Worm (Caenorhabditis elegans) whole organism, young adult: Measurements from ENCODE around the gene clik-2.

Experiments
- F55B11.4 ChIP-seq: sonication (generic microtip); optimal IDR thresholded peaks from 2 replicates; lab custom pipeline; 2016; ENCODE audit warnings: missing compliant biosample characterization, missing genetic modification characterization, borderline replicate concordance; ENCODE audit not compliant: insufficient read depth
- Y95B8A.8 ChIP-seq: fragments of 200-800 bp; sonication (Bioruptor generic); IDR thresholded peaks from 2 replicates; pipeline ENCODE4 v1.3.6; 2022; ENCODE audit warnings: missing genetic modification reagents, missing genetic modification characterization, missing compliant biosample characterization
- ZK185.1 ChIP-seq: sonication (generic microtip); optimal IDR thresholded peaks from 2 replicates; lab custom pipeline; 2016; ENCODE audit warnings: mild to moderate bottlenecking, missing genetic modification characterization, missing compliant biosample characterization; ENCODE audit not compliant: poor library complexity, severe bottlenecking
- egl-44 ChIP-seq: fragments of 200-800 bp; sonication (Bioruptor generic); IDR thresholded peaks from 2 replicates; pipeline ENCODE4 v1.3.6; 2022; ENCODE audit warnings: missing genetic modification reagents, missing genetic modification characterization, missing compliant biosample characterization
- gei-17 ChIP-seq: fragments of 200-800 bp; sonication (Bioruptor generic); optimal IDR thresholded peaks from 2 replicates; lab custom pipeline; 2018; ENCODE audit warnings: mild to moderate bottlenecking, missing genetic modification characterization, missing compliant biosample characterization
- nhr-27 ChIP-seq: fragments of 200-800 bp; sonication (Bioruptor generic); optimal IDR thresholded peaks from 2 replicates; lab custom pipeline; 2018; ENCODE audit warnings: mild to moderate bottlenecking, missing genetic modification characterization, moderate library complexity, missing compliant biosample characterization
- pha-4 ChIP-seq: fragments of 150-350 bp; sonication (generic microtip); optimal IDR thresholded peaks from 2 replicates; lab custom pipeline; 2014; ENCODE audit warnings: missing biosample characterization, missing genetic modification reagents, missing genetic modification characterization

DNA sequence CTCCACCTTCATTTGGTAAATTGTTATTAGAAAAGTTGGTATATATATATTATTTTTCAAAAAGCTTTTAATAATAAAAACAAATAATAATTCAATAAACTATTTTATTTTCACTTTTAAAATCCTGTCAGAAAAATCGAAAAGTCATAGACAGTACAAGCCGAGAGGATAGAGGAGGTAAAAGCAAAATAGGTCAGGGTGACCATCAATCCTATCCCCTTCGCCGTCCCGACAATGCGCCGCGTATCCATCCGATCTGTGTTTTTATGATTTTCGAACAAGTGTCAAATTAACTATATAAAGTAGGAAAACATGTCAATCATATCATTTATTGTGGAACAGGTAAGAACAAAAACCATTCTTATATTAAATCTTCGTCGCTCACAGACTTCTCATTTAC, 23.6 kb downstream of the clik-2 start:
- TF ChIP-seq nhr-27 = no peak
- no peak for TF ChIP-seq Y95B8A.8 (GFP tag; lab: Robert Waterston, UW)
- TF ChIP-seq F55B11.4 = no peak
- no peak for TF ChIP-seq pha-4 (tag; lab: Kevin White, UChicago)
- TF ChIP-seq egl-44 (GFP tag; lab: Robert Waterston, UW) = no peak
- no peak for TF ChIP-seq gei-17
- TF ChIP-seq ZK185.1 (tag; lab: Kevin White, UChicago) = no peak
